Fruit fly (Drosophila melanogaster) whole organism, embryonic: Measurements from ENCODE around the gene Hayan.

Experiments
- Adf1 ChIP-seq: fragments of 200-800 bp; sonication (Bioruptor generic); IDR thresholded peaks from 2 replicates; pipeline ENCODE4 v1.3.6; 2022; ENCODE audit warnings: missing biosample characterization, missing genetic modification characterization
- Blimp-1 ChIP-seq: fragments of 200-800 bp; sonication (Bioruptor generic); optimal IDR thresholded peaks from 3 replicates; lab custom pipeline; 2018; ENCODE audit warnings: missing biosample characterization, missing genetic modification characterization, mild to moderate bottlenecking, moderate library complexity, missing genetic modification reagents
- CG10959 ChIP-seq: fragments of 200-800 bp; sonication (Bioruptor generic); IDR thresholded peaks from 2 replicates; pipeline ENCODE4 v1.3.6; 2022; ENCODE audit warnings: missing biosample characterization, missing genetic modification characterization
- CG11504 ChIP-seq: fragments of 200-800 bp; sonication (Bioruptor generic); optimal IDR thresholded peaks from 3 replicates; lab custom pipeline; 2019; ENCODE audit warnings: missing biosample characterization, mild to moderate bottlenecking, missing genetic modification characterization, moderate library complexity
- CG16779 ChIP-seq: fragments of 200-800 bp; sonication (Bioruptor generic); IDR thresholded peaks from 2 replicates; pipeline ENCODE4 v1.3.6; 2022; ENCODE audit warnings: missing biosample characterization, missing genetic modification characterization
- CG16813 ChIP-seq: fragments of 200-800 bp; sonication (Bioruptor generic); IDR thresholded peaks from 3 replicates; pipeline ENCODE4 v1.3.6; 2022; ENCODE audit warnings: missing biosample characterization, missing genetic modification characterization; ENCODE audit not compliant: partially characterized antibody
- CG16815 ChIP-seq: fragments of 200-800 bp; sonication (Bioruptor generic); optimal IDR thresholded peaks from 3 replicates; lab custom pipeline; 2017; ENCODE audit warnings: missing biosample characterization, mild to moderate bottlenecking, missing genetic modification characterization
- CG18262 ChIP-seq: fragments of 200-800 bp; optimal IDR thresholded peaks from 3 replicates; lab custom pipeline; 2019; ENCODE audit warnings: missing biosample characterization, mild to moderate bottlenecking, missing genetic modification characterization, moderate library complexity
- CG18619 ChIP-seq: fragments of 200-800 bp; sonication (Bioruptor generic); optimal IDR thresholded peaks from 3 replicates; lab custom pipeline; 2017; ENCODE audit warnings: missing biosample characterization, mild to moderate bottlenecking, missing genetic modification characterization
- CG2875 ChIP-seq: fragments of 200-800 bp; sonication (Bioruptor generic); optimal IDR thresholded peaks from 2 replicates; lab custom pipeline; 2017; ENCODE audit warnings: missing biosample characterization, mild to moderate bottlenecking, missing genetic modification characterization, missing genetic modification reagents
- CG6272 ChIP-seq: fragments of 200-800 bp; sonication (Bioruptor generic); IDR thresholded peaks from 2 replicates; pipeline ENCODE4 v1.3.6; 2022; ENCODE audit warnings: missing biosample characterization, missing genetic modification characterization
- CG7786 ChIP-seq: fragments of 200-800 bp; sonication (Bioruptor generic); optimal IDR thresholded peaks from 2 replicates; lab custom pipeline; 2016; ENCODE audit warnings: missing biosample characterization, missing genetic modification characterization
- CG7839 ChIP-seq: fragments of 200-800 bp; sonication (Bioruptor generic); optimal IDR thresholded peaks from 3 replicates; lab custom pipeline; 2018; ENCODE audit warnings: missing biosample characterization, mild to moderate bottlenecking, missing genetic modification characterization, moderate library complexity
- CHES-1-like ChIP-seq: fragments of 200-800 bp; sonication (Bioruptor generic); optimal IDR thresholded peaks from 2 replicates; lab custom pipeline; 2016; ENCODE audit warnings: missing biosample characterization, missing genetic modification characterization
- D ChIP-seq, 2 experiments: fragments of 200-800 bp in 1 of 2; fragments of >200 bp in 1 of 2; sonication (Bioruptor generic) in 1 of 2; optimal IDR thresholded peaks; 2 replicates in 1 of 2; 3 replicates in 1 of 2; lab custom pipeline; 2017; ENCODE audit warnings: mild to moderate bottlenecking in 1 of 2, missing biosample characterization in 1 of 2, missing genetic modification characterization in 1 of 2, missing genetic modification reagents in 1 of 2
- Dbx ChIP-seq: fragments of 200-800 bp; sonication (Bioruptor generic); IDR thresholded peaks from 3 replicates; pipeline ENCODE4 v1.3.6; 2022; ENCODE audit warnings: missing biosample characterization, missing genetic modification characterization
- Deaf1 ChIP-seq: fragments of 200-800 bp; optimal IDR thresholded peaks from 3 replicates; lab custom pipeline; 2019; ENCODE audit warnings: missing biosample characterization, mild to moderate bottlenecking, missing genetic modification characterization, moderate library complexity
- Elba2 ChIP-seq: fragments of 200-800 bp; sonication (Bioruptor generic); optimal IDR thresholded peaks from 3 replicates; lab custom pipeline; 2016; ENCODE audit warnings: missing biosample characterization, missing genetic modification characterization
- HLHmδ ChIP-seq: fragments of 200-800 bp; sonication (Bioruptor generic); optimal IDR thresholded peaks from 2 replicates; lab custom pipeline; 2018; ENCODE audit warnings: missing biosample characterization, mild to moderate bottlenecking, missing genetic modification characterization, moderate library complexity
- Hr51 ChIP-seq, 2 experiments: fragments of 200-800 bp; sonication (Bioruptor generic); optimal IDR thresholded peaks; 2 replicates in 1 of 2; 3 replicates in 1 of 2; lab custom pipeline; 2016 to 2018; ENCODE audit warnings: missing biosample characterization in 2 of 2, missing genetic modification characterization in 2 of 2, mild to moderate bottlenecking in 1 of 2, moderate library complexity in 1 of 2
- Lhr ChIP-seq: fragments of 200-800 bp; sonication (Bioruptor generic); optimal IDR thresholded peaks from 3 replicates; lab custom pipeline; 2017; ENCODE audit warnings: mild to moderate bottlenecking, missing biosample characterization, missing genetic modification reagents, missing genetic modification characterization
- Max ChIP-seq: fragments of 200-800 bp; sonication (Bioruptor generic); optimal IDR thresholded peaks from 2 replicates; lab custom pipeline; 2016; ENCODE audit warnings: missing biosample characterization, mild to moderate bottlenecking, missing genetic modification characterization
- Meics ChIP-seq: fragments of 200-800 bp; sonication (Bioruptor generic); optimal IDR thresholded peaks from 2 replicates; lab custom pipeline; 2017; ENCODE audit warnings: missing biosample characterization, mild to moderate bottlenecking, missing genetic modification characterization
- Mrtf ChIP-seq: fragments of 200-800 bp; sonication (Bioruptor generic); IDR thresholded peaks from 3 replicates; pipeline ENCODE4 v1.3.6; 2022; ENCODE audit warnings: missing biosample characterization, missing genetic modification characterization
- PHDP ChIP-seq: fragments of 200-800 bp; sonication (Bioruptor generic); optimal IDR thresholded peaks from 3 replicates; lab custom pipeline; 2018; ENCODE audit warnings: missing biosample characterization, mild to moderate bottlenecking, missing genetic modification characterization, moderate library complexity
- Sox100B ChIP-seq: fragments of 200-800 bp; sonication (Bioruptor generic); optimal IDR thresholded peaks from 3 replicates; lab custom pipeline; 2018; ENCODE audit warnings: missing biosample characterization, mild to moderate bottlenecking, missing genetic modification characterization
- Spps ChIP-seq: fragments of 200-800 bp; sonication (Bioruptor generic); optimal IDR thresholded peaks from 2 replicates; lab custom pipeline; 2018; ENCODE audit warnings: missing biosample characterization, mild to moderate bottlenecking, missing genetic modification characterization
- al ChIP-seq: fragments of 200-800 bp; sonication (Bioruptor generic); IDR thresholded peaks from 2 replicates; pipeline ENCODE4 v1.3.6; 2022; ENCODE audit warnings: missing biosample characterization, missing genetic modification characterization
- ato ChIP-seq: fragments of 200-800 bp; sonication (Bioruptor generic); IDR thresholded peaks from 2 replicates; pipeline ENCODE4 v1.3.6; 2022; ENCODE audit warnings: missing biosample characterization, missing genetic modification characterization; ENCODE audit not compliant: partially characterized antibody
- az2 ChIP-seq: fragments of 200-800 bp; sonication (Bioruptor generic); optimal IDR thresholded peaks from 3 replicates; lab custom pipeline; 2016; ENCODE audit warnings: missing biosample characterization, missing genetic modification characterization
- bigmax ChIP-seq: fragments of 200-800 bp; sonication (Bioruptor generic); optimal IDR thresholded peaks from 2 replicates; lab custom pipeline; 2018; ENCODE audit warnings: missing biosample characterization, mild to moderate bottlenecking, missing genetic modification characterization
- cato ChIP-seq: fragments of 200-800 bp; sonication (Bioruptor generic); optimal IDR thresholded peaks from 2 replicates; lab custom pipeline; 2016; ENCODE audit warnings: missing biosample characterization, missing genetic modification characterization, borderline replicate concordance
- chinmo ChIP-seq: fragments of 200-800 bp; sonication (Bioruptor generic); IDR thresholded peaks from 4 replicates; pipeline ENCODE4 v1.3.6; 2022; ENCODE audit warnings: missing biosample characterization, missing genetic modification characterization; ENCODE audit not compliant: partially characterized antibody
- dati ChIP-seq: fragments of 200-800 bp; sonication (Bioruptor generic); IDR thresholded peaks from 2 replicates; pipeline ENCODE4 v1.3.6; 2022; ENCODE audit warnings: missing biosample characterization, missing genetic modification characterization
- grau ChIP-seq: fragments of 200-800 bp; optimal IDR thresholded peaks from 3 replicates; lab custom pipeline; 2019; ENCODE audit warnings: missing biosample characterization, mild to moderate bottlenecking, missing genetic modification characterization, moderate library complexity
- jigr1 ChIP-seq: fragments of 200-800 bp; sonication (Bioruptor generic); IDR thresholded peaks from 3 replicates; pipeline ENCODE4 v1.3.6; 2022; ENCODE audit warnings: missing biosample characterization, missing genetic modification characterization
- jing ChIP-seq: fragments of 200-800 bp; sonication (Bioruptor generic); optimal IDR thresholded peaks from 2 replicates; lab custom pipeline; 2018; ENCODE audit warnings: missing biosample characterization, mild to moderate bottlenecking, missing genetic modification characterization
- kah ChIP-seq: fragments of 200-800 bp; sonication (Bioruptor generic); optimal IDR thresholded peaks from 2 replicates; lab custom pipeline; 2018; ENCODE audit warnings: missing biosample characterization, mild to moderate bottlenecking, missing genetic modification characterization
- ken ChIP-seq: fragments of 200-800 bp; sonication (Bioruptor generic); IDR thresholded peaks from 3 replicates; pipeline ENCODE4 v1.3.6; 2022; ENCODE audit warnings: missing biosample characterization, missing genetic modification characterization
- kni ChIP-seq: fragments of 200-800 bp; sonication (Bioruptor generic); optimal IDR thresholded peaks from 3 replicates; lab custom pipeline; 2017; ENCODE audit warnings: mild to moderate bottlenecking, missing biosample characterization, missing genetic modification reagents, missing genetic modification characterization
- maf-S ChIP-seq: fragments of 200-800 bp; sonication (Bioruptor generic); optimal IDR thresholded peaks from 2 replicates; lab custom pipeline; 2016; ENCODE audit warnings: missing biosample characterization, missing genetic modification characterization
- nerfin-2 ChIP-seq: fragments of 200-800 bp; sonication (Bioruptor generic); IDR thresholded peaks from 2 replicates; pipeline ENCODE4 v1.3.6; 2022; ENCODE audit warnings: missing biosample characterization, missing genetic modification characterization; ENCODE audit not compliant: partially characterized antibody
- pan ChIP-seq, 4 experiments: fragments of >200 bp in 3 of 4; fragments of 200-800 bp in 1 of 4; sonication (Bioruptor generic) in 1 of 4; optimal IDR thresholded peaks in 3 of 4; IDR thresholded peaks in 1 of 4; 2 replicates each; pipeline versions ENCODE4 v1.3.6 to Lab custom; 2017 to 2022; ENCODE audit warnings: missing biosample characterization in 2 of 4, missing genetic modification characterization in 2 of 4, mixed read lengths in 1 of 4
- pita ChIP-seq: fragments of 200-800 bp; sonication (Bioruptor generic); optimal IDR thresholded peaks from 2 replicates; lab custom pipeline; 2017; ENCODE audit warnings: missing biosample characterization, mild to moderate bottlenecking, missing genetic modification characterization
- pum ChIP-seq: fragments of 200-800 bp; sonication (Bioruptor generic); optimal IDR thresholded peaks from 2 replicates; lab custom pipeline; 2016; ENCODE audit warnings: missing biosample characterization, missing genetic modification characterization
- scrt ChIP-seq: fragments of 200-800 bp; sonication (Bioruptor generic); optimal IDR thresholded peaks from 2 replicates; lab custom pipeline; 2018; ENCODE audit warnings: missing biosample characterization, mild to moderate bottlenecking, missing genetic modification characterization, moderate library complexity
- stc ChIP-seq: fragments of 200-800 bp; sonication (Bioruptor generic); IDR thresholded peaks from 2 replicates; pipeline ENCODE4 v1.3.6; 2022; ENCODE audit warnings: missing biosample characterization, missing genetic modification characterization
- trh ChIP-seq: fragments of 200-800 bp; sonication (Bioruptor generic); optimal IDR thresholded peaks from 2 replicates; lab custom pipeline; 2016; ENCODE audit warnings: missing biosample characterization, missing genetic modification characterization

Hayan gene

dm6 chrX:18517415-18517814 lies 33.8 kb upstream of the Hayan start (continued):
- TF ChIP-seq CG16779 (no peak), CG2875 (GFP tag; lab: Kevin White, UChicago) (peak; percentile 40), stc (GFP tag; lab: Robert Waterston, UW) (0 out of 2 replicates have a peak, but pooled peaks have one; percentile 15), CG16815 (GFP tag; lab: Kevin White, UChicago) (no peak), CG6272 (GFP tag; lab: Robert Waterston, UW) (no peak), Dbx (GFP tag; lab: Robert Waterston, UW) (0 out of 3 replicates have a peak, but pooled peaks have one; percentile 18), grau (peak; percentile 29), ato (GFP tag; lab: Robert Waterston, UW) (no peak), scrt (GFP tag; lab: Kevin White, UChicago) (no peak), kni (no peak), bigmax (GFP tag; lab: Kevin White, UChicago) (no peak), Adf1 (GFP tag; lab: Robert Waterston, UW) (no peak), chinmo (GFP tag; lab: Robert Waterston, UW) (0 out of 4 replicates have a peak, but pooled peaks have one; percentile 35), PHDP (no peak), kah (no peak), pum (GFP tag; lab: Kevin White, UChicago) (peak; percentile 10), D (optimal IDR thresholded peaks at IDR 0.05; lab: Kevin White, UChicago) (no peak), D (GFP tag; optimal IDR thresholded peaks at IDR 0.05; lab: Kevin White, UChicago) (no peak), trh (no peak), Deaf1 (tag; lab: Kevin White, UChicago) (no peak), Meics (GFP tag; lab: Kevin White, UChicago) (no peak), Lhr (GFP tag; lab: Kevin White, UChicago) (peak; percentile 43), Hr51 (GFP tag; optimal IDR thresholded peaks at IDR 0.05; lab: Kevin White, UChicago) (peak in 1 of 2 experiments; percentile 53), Mrtf (peak; percentile 57; the same call in 1 of the 3 replicates), CG7786 (GFP tag; lab: Kevin White, UChicago) (no peak), Elba2 (GFP tag; lab: Kevin White, UChicago) (peak; percentile 9), maf-S (GFP tag; lab: Kevin White, UChicago) (no peak), CG11504 (tag; lab: Kevin White, UChicago) (peak; percentile 65), al (GFP tag; lab: Robert Waterston, UW) (no peak), CG18262 (tag; lab: Kevin White, UChicago) (peak; percentile 25), Sox100B (GFP tag; lab: Kevin White, UChicago) (no peak), pita (GFP tag; lab: Kevin White, UChicago) (peak; percentile 16), cato (GFP tag; lab: Kevin White, UChicago) (no peak), dati (GFP tag; lab: Robert Waterston, UW) (no peak), ken (peak; percentile 66; the same call in 2 of the 3 replicates), jigr1 (GFP tag; lab: Robert Waterston, UW) (no peak), nerfin-2 (GFP tag; lab: Robert Waterston, UW) (no peak), CHES-1-like (peak; percentile 25), jing (GFP tag; lab: Kevin White, UChicago) (no peak), CG16813 (GFP tag; lab: Robert Waterston, UW) (no peak), pan (optimal IDR thresholded peaks at IDR 0.05; lab: Kevin White, UChicago) (no peak), pan (GFP tag; optimal IDR thresholded peaks at IDR 0.05 in 1 of 2, IDR thresholded peaks at IDR 0.05 in 1 of 2) (peak in 1 of 2 experiments; percentile 56), CG18619 (GFP tag; lab: Kevin White, UChicago) (peak; percentile 7), HLHmδ (GFP tag; lab: Kevin White, UChicago) (peak; percentile 32), Spps (no peak), az2 (peak; percentile 46), Blimp-1 (no peak), CG7839 (tag; lab: Kevin White, UChicago) (peak; percentile 45), Max (GFP tag; lab: Kevin White, UChicago) (no peak), CG10959 (GFP tag; lab: Robert Waterston, UW) (0 out of 2 replicates have a peak, but pooled peaks have one; percentile 5)
